Worm (Caenorhabditis elegans): ENCODE data around the gene dhc-4.

DNA sequence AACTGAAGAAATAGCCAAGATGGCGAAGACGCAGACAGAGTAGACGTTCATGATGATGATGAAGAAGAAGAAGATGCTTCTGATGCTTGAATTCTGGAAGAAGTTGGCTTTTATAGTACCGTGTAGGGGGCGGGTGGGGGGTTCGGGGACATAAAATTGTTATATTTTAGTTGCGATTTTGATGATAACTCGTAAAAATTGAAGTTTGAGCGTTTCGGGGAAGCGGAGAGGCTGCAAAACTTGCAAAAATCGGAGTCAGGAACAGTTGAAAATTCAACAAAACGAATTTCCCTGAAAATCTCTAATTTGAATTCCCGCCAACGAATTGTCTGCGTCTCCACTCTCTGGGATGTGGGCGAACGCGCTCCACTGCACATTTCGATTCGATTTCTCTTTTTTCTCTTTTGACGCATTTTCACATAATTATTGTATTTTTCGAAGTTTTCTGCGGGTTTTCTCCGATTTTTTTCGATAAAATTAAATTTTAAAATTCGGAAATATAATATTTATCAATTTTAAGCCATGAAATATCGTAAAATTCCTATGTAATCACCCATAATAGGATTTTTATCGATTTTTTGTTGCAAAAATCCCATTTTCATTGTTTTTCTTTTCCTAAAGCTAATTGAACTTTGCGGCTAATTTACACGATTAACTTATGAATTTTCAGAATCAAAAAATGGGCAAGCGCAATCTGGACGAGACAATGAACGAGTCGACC, 38.0 kb downstream of the dhc-4 start, which contains the start of the genes fipr-17 and Y48A6B.3:
- no peak for TF ChIP-seq sea-1 (GFP tag; conservative IDR thresholded peaks at IDR 0.05)
- no peak for TF ChIP-seq ets-7 (tag; optimal IDR thresholded peaks at IDR 0.05)
- no peak for TF ChIP-seq ama-1 (optimal IDR thresholded peaks at IDR 0.05)
- TF ChIP-seq F13C5.2 (tag; optimal IDR thresholded peaks at IDR 0.05), result peak; percentile 83
- no peak for TF ChIP-seq tbx-37 (GFP tag; conservative IDR thresholded peaks at IDR 0.05)
- TF ChIP-seq scrt-1 (GFP tag; IDR thresholded peaks at IDR 0.05), result no peak
- peak; percentile 25 for TF ChIP-seq tra-4 (tag; optimal IDR thresholded peaks at IDR 0.05)
- TF ChIP-seq flt-1 (GFP tag; IDR thresholded peaks at IDR 0.05), result no peak
- no peak for TF ChIP-seq hmbx-1 (tag; optimal IDR thresholded peaks at IDR 0.05)
